Fruit fly (Drosophila melanogaster) whole organism, prepupa: ENCODE measurements around the gene CG14984.

Source experiments
- Blimp-1 ChIP-seq: fragments of 200-800 bp; sonication (Bioruptor generic); optimal IDR thresholded peaks from 3 replicates; lab custom pipeline; 2017; ENCODE audit warnings: missing biosample characterization, missing genetic modification characterization, mild to moderate bottlenecking, moderate library complexity, missing genetic modification reagents
- CG10631 ChIP-seq: fragments of 200-800 bp; sonication (Bioruptor generic); optimal IDR thresholded peaks from 2 replicates; lab custom pipeline; 2016; ENCODE audit warnings: missing biosample characterization, missing genetic modification characterization
- CG10669 ChIP-seq: fragments of 200-800 bp; sonication (Bioruptor generic); optimal IDR thresholded peaks from 3 replicates; lab custom pipeline; 2018; ENCODE audit warnings: missing biosample characterization, mild to moderate bottlenecking, missing genetic modification characterization, moderate library complexity
- CG11294 ChIP-seq: fragments of 200-800 bp; sonication (Bioruptor generic); IDR thresholded peaks from 2 replicates; pipeline ENCODE4 v1.3.6; 2022; ENCODE audit warnings: missing biosample characterization, missing genetic modification characterization
- CG11762 ChIP-seq: fragments of 200-800 bp; sonication (Bioruptor generic); optimal IDR thresholded peaks from 3 replicates; lab custom pipeline; 2016; ENCODE audit warnings: missing biosample characterization, missing genetic modification characterization; ENCODE audit not compliant: insufficient read depth
- CG11902 ChIP-seq: fragments of 200-800 bp; sonication (Bioruptor generic); optimal IDR thresholded peaks from 3 replicates; lab custom pipeline; 2016; ENCODE audit warnings: missing biosample characterization, missing genetic modification characterization
- CG15336 ChIP-seq: fragments of 200-800 bp; sonication (Bioruptor generic); IDR thresholded peaks from 2 replicates; pipeline ENCODE4 v1.3.6; 2022; ENCODE audit warnings: missing biosample characterization, missing genetic modification characterization
- CG1621 ChIP-seq: fragments of 200-800 bp; sonication (Bioruptor generic); optimal IDR thresholded peaks from 3 replicates; lab custom pipeline; 2018; ENCODE audit warnings: missing biosample characterization, mild to moderate bottlenecking, missing genetic modification characterization
- CG16779 ChIP-seq: fragments of 200-800 bp; sonication (Bioruptor generic); optimal IDR thresholded peaks from 3 replicates; lab custom pipeline; 2017; ENCODE audit warnings: missing biosample characterization, mild to moderate bottlenecking, missing genetic modification characterization
- CG3032 ChIP-seq: fragments of 200-800 bp; optimal IDR thresholded peaks from 2 replicates; lab custom pipeline; 2019; ENCODE audit warnings: missing biosample characterization, mild to moderate bottlenecking, missing genetic modification characterization, moderate library complexity
- CG31627 ChIP-seq: fragments of 200-800 bp; sonication (Bioruptor generic); optimal IDR thresholded peaks from 3 replicates; lab custom pipeline; 2016; ENCODE audit warnings: missing biosample characterization, missing genetic modification characterization
- CG32006 ChIP-seq: fragments of 200-800 bp; sonication (Bioruptor generic); optimal IDR thresholded peaks from 3 replicates; lab custom pipeline; 2017; ENCODE audit warnings: missing biosample characterization, mild to moderate bottlenecking, missing genetic modification characterization
- CG3919 ChIP-seq: fragments of 200-800 bp; sonication (Bioruptor generic); optimal IDR thresholded peaks from 3 replicates; lab custom pipeline; 2016; ENCODE audit warnings: missing biosample characterization, missing genetic modification characterization
- CG6163 ChIP-seq: fragments of 200-800 bp; sonication (Bioruptor generic); IDR thresholded peaks from 3 replicates; pipeline ENCODE4 v1.3.6; 2022; ENCODE audit warnings: missing biosample characterization, missing genetic modification characterization
- CG6276 ChIP-seq: fragments of 200-800 bp; sonication (Bioruptor generic); optimal IDR thresholded peaks from 2 replicates; lab custom pipeline; 2017; ENCODE audit warnings: missing biosample characterization, mild to moderate bottlenecking, missing genetic modification characterization
- CG6792 ChIP-seq: fragments of 200-800 bp; sonication (Bioruptor generic); optimal IDR thresholded peaks from 3 replicates; lab custom pipeline; 2016; ENCODE audit warnings: missing biosample characterization, missing genetic modification characterization
- CG6854 ChIP-seq: fragments of 200-800 bp; sonication (Bioruptor generic); optimal IDR thresholded peaks from 2 replicates; lab custom pipeline; 2017; ENCODE audit warnings: missing biosample characterization, mild to moderate bottlenecking, missing genetic modification characterization
- CG7368 ChIP-seq: fragments of 200-800 bp; sonication (Bioruptor generic); optimal IDR thresholded peaks from 3 replicates; lab custom pipeline; 2016; ENCODE audit warnings: missing biosample characterization, missing genetic modification characterization
- CG8119 ChIP-seq: fragments of 200-800 bp; sonication (Bioruptor generic); IDR thresholded peaks from 3 replicates; pipeline ENCODE4 v1.3.6; 2022; ENCODE audit warnings: missing biosample characterization, missing genetic modification characterization
- CG8632 ChIP-seq: fragments of 200-800 bp; sonication (Bioruptor generic); optimal IDR thresholded peaks from 3 replicates; lab custom pipeline; 2016; ENCODE audit warnings: missing biosample characterization, missing genetic modification characterization
- Eip75B ChIP-seq: fragments of 200-800 bp; sonication (Bioruptor generic); optimal IDR thresholded peaks from 3 replicates; lab custom pipeline; 2016; ENCODE audit warnings: missing biosample characterization, missing genetic modification characterization
- Eip78C ChIP-seq: fragments of 200-800 bp; sonication (Bioruptor generic); peaks from one replicate; lab custom pipeline; 2016; ENCODE audit warnings: missing biosample characterization, missing genetic modification characterization
- Ets21C ChIP-seq: fragments of 200-800 bp; sonication (Bioruptor generic); optimal IDR thresholded peaks from 3 replicates; lab custom pipeline; 2016; ENCODE audit warnings: missing biosample characterization, missing genetic modification characterization
- Ets96B ChIP-seq: fragments of 200-800 bp; optimal IDR thresholded peaks from 2 replicates; lab custom pipeline; 2019; ENCODE audit warnings: missing biosample characterization, mild to moderate bottlenecking, missing genetic modification characterization, moderate library complexity
- Gug ChIP-seq: fragments of 200-800 bp; sonication (Bioruptor generic); IDR thresholded peaks from 2 replicates; pipeline ENCODE4 v1.3.6; 2022; ENCODE audit warnings: missing biosample characterization, missing genetic modification characterization
- Hr39 ChIP-seq: fragments of 200-800 bp; sonication (Bioruptor generic); optimal IDR thresholded peaks from 2 replicates; lab custom pipeline; 2016; ENCODE audit warnings: missing biosample characterization, missing genetic modification characterization
- Hr4 ChIP-seq: fragments of 200-800 bp; sonication (Bioruptor generic); optimal IDR thresholded peaks from 3 replicates; lab custom pipeline; 2016; ENCODE audit warnings: missing biosample characterization, missing genetic modification characterization
- Lpt ChIP-seq: fragments of 200-800 bp; sonication (Bioruptor generic); optimal IDR thresholded peaks from 3 replicates; lab custom pipeline; 2016; ENCODE audit warnings: missing biosample characterization, missing genetic modification characterization
- Met ChIP-seq: fragments of 200-800 bp; sonication (Bioruptor generic); optimal IDR thresholded peaks from 3 replicates; lab custom pipeline; 2016; ENCODE audit warnings: missing biosample characterization, missing genetic modification characterization
- OdsH ChIP-seq: fragments of 200-800 bp; sonication (Bioruptor generic); optimal IDR thresholded peaks from 3 replicates; lab custom pipeline; 2016; ENCODE audit warnings: missing biosample characterization, missing genetic modification characterization
- Sox14 ChIP-seq: fragments of 200-800 bp; sonication (Bioruptor generic); optimal IDR thresholded peaks from 3 replicates; lab custom pipeline; 2016; ENCODE audit warnings: missing biosample characterization, missing genetic modification characterization
- achi ChIP-seq: fragments of 200-800 bp; sonication (Bioruptor generic); optimal IDR thresholded peaks from 3 replicates; lab custom pipeline; 2016; ENCODE audit warnings: missing biosample characterization, missing genetic modification characterization
- acj6 ChIP-seq: fragments of 200-800 bp; sonication (Bioruptor generic); optimal IDR thresholded peaks from 3 replicates; lab custom pipeline; 2016; ENCODE audit warnings: missing biosample characterization, missing genetic modification characterization
- cyc ChIP-seq: fragments of 200-800 bp; sonication (Bioruptor generic); optimal IDR thresholded peaks from 3 replicates; lab custom pipeline; 2016; ENCODE audit warnings: missing biosample characterization, missing genetic modification characterization
- dac ChIP-seq: fragments of 200-800 bp; sonication (Bioruptor generic); optimal IDR thresholded peaks from 2 replicates; lab custom pipeline; 2017; ENCODE audit warnings: missing biosample characterization, mild to moderate bottlenecking, missing genetic modification characterization
- eg ChIP-seq: fragments of 200-800 bp; sonication (Bioruptor generic); IDR thresholded peaks from 3 replicates; pipeline ENCODE4 v1.3.6; 2022; ENCODE audit warnings: missing biosample characterization, missing genetic modification characterization
- esn ChIP-seq: fragments of 200-800 bp; sonication (Bioruptor generic); optimal IDR thresholded peaks from 2 replicates; lab custom pipeline; 2016; ENCODE audit warnings: missing biosample characterization, mild to moderate bottlenecking, missing genetic modification characterization, moderate library complexity
- fkh ChIP-seq: fragments of 200-800 bp; sonication (Bioruptor generic); optimal IDR thresholded peaks from 3 replicates; lab custom pipeline; 2017; ENCODE audit warnings: missing biosample characterization, mild to moderate bottlenecking, missing genetic modification characterization, moderate library complexity
- pdm3 ChIP-seq: fragments of 200-800 bp; sonication (Bioruptor generic); optimal IDR thresholded peaks from 3 replicates; lab custom pipeline; 2016; ENCODE audit warnings: missing biosample characterization, missing genetic modification characterization
- salr ChIP-seq, 2 experiments: fragments of 200-800 bp; sonication (Bioruptor generic); optimal IDR thresholded peaks; 3 replicates each; lab custom pipeline; 2016 to 2018; ENCODE audit warnings: missing biosample characterization in 2 of 2, missing genetic modification characterization in 2 of 2, mild to moderate bottlenecking in 1 of 2
- spab ChIP-seq: fragments of 200-800 bp; sonication (Bioruptor generic); optimal IDR thresholded peaks from 2 replicates; lab custom pipeline; 2017; ENCODE audit warnings: missing biosample characterization, mild to moderate bottlenecking, missing genetic modification characterization, missing genetic modification reagents
- svp ChIP-seq: fragments of 200-800 bp; sonication (Bioruptor generic); peaks from one replicate; lab custom pipeline; 2016; ENCODE audit warnings: missing biosample characterization, missing genetic modification characterization

CG14984 gene

DNA sequence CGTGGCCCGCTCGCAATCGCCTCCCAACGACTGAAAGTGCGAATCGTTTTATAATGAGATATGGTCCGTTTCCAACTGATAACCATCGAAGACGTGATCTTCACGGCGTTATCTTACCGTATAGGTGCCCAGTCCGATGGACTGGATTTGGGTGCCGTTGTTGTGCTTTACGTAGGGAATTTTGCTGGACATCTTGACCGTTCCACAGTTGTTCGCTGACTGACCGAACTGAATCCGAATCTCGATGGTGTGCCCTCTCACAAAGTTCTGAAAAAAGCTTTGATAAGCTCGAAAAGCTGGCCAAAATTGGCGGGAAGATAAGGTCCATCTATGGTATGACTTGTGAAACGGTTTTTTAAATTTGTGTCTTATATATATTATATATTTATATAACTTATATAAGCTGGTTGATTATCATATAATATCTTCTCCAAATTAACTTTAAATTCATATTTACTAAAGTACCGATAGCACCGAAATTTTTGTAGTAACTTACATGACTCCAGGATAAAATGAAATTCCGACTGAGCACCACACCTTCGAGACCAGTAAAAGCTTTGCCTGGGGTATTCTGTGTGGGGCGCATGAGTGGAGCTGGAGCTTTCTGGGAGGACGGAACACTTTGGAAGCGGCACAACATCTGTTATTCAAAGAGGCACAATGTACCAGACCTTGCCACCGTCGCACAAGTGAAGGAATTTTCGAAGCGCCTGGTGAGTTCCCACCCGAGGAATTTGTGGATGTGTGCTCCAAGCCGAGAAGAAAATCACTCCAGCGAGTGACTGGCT is 9.9 kb downstream of the CG14984 start, which contains the start of the genes CG10863 and CG14982 (continued):
- no peak for TF ChIP-seq CG10631 (GFP tag; lab: Kevin White, UChicago)
- no peak for TF ChIP-seq Ets21C (GFP tag; lab: Kevin White, UChicago)
- no peak for TF ChIP-seq pdm3
- TF ChIP-seq CG6854: peak; percentile 28
- TF ChIP-seq CG6163 (GFP tag; lab: Robert Waterston, UW): no peak
- TF ChIP-seq OdsH (GFP tag; lab: Kevin White, UChicago): no peak
- TF ChIP-seq eg: peak; percentile 25; the same call in 1 of the 3 replicates
- no peak for TF ChIP-seq CG11902 (GFP tag; lab: Kevin White, UChicago)
- TF ChIP-seq salr (GFP tag; optimal IDR thresholded peaks at IDR 0.05; lab: Kevin White, UChicago): no peak
- TF ChIP-seq CG15336 (GFP tag; lab: Robert Waterston, UW): no peak
- no peak for TF ChIP-seq CG32006 (GFP tag; lab: Kevin White, UChicago)
- TF ChIP-seq CG11762: no peak
- no peak for TF ChIP-seq fkh
- TF ChIP-seq dac (GFP tag; lab: Kevin White, UChicago): no peak
- TF ChIP-seq Lpt (GFP tag; lab: Kevin White, UChicago): no peak
- TF ChIP-seq CG3032: no peak
- TF ChIP-seq Met (GFP tag; lab: Kevin White, UChicago): no peak
- no peak for TF ChIP-seq CG10669
- no peak for TF ChIP-seq CG6276
- TF ChIP-seq cyc (GFP tag; lab: Kevin White, UChicago): no peak

- TF ChIP-seq Gug (GFP tag; lab: Robert Waterston, UW) (peak; percentile 33; the same call in 1 of the 2 replicates), Hr39 (GFP tag; lab: Kevin White, UChicago) (no peak), CG6163 (GFP tag; lab: Robert Waterston, UW) (peak; percentile 52; the same call in 2 of the 3 replicates), Blimp-1 (GFP tag; lab: Kevin White, UChicago) (no peak), Hr4 (GFP tag; lab: Kevin White, UChicago) (peak; percentile 46), CG11294 (0 out of 2 replicates have a peak, but pooled peaks have one; percentile 8), achi (GFP tag; lab: Kevin White, UChicago) (no peak), eg (peak; percentile 70; the same call in 2 of the 3 replicates), CG6854 (no peak), Eip75B (GFP tag; lab: Kevin White, UChicago) (no peak), spab (GFP tag; lab: Kevin White, UChicago) (no peak), Eip78C (GFP tag; lab: Kevin White, UChicago) (peak; percentile 81), CG11902 (GFP tag; lab: Kevin White, UChicago) (no peak), CG1621 (tag; lab: Kevin White, UChicago) (no peak), CG8632 (no peak), CG16779 (no peak), svp (peak; percentile 10), CG31627 (GFP tag; lab: Kevin White, UChicago) (no peak), CG8119 (no peak; the same call in 2 of the 3 replicates), CG15336 (GFP tag; lab: Robert Waterston, UW) (peak; percentile 36; the same call in 1 of the 2 replicates), CG7368 (GFP tag; lab: Kevin White, UChicago) (no peak), cyc (GFP tag; lab: Kevin White, UChicago) (no peak), esn (GFP tag; lab: Kevin White, UChicago) (no peak), CG11762 (no peak), CG10631 (GFP tag; lab: Kevin White, UChicago) (no peak), acj6 (GFP tag; lab: Kevin White, UChicago) (no peak), dac (GFP tag; lab: Kevin White, UChicago) (no peak), Ets96B (peak; percentile 16), OdsH (GFP tag; lab: Kevin White, UChicago) (no peak), fkh (no peak), CG6792 (no peak), CG3919 (peak; percentile 9), Sox14 (GFP tag; lab: Kevin White, UChicago) (no peak)
Observed at dm6 chr3L:3940075-3940819, 12.1 kb downstream of the CG14984 start, which contains the start of gene CG12766. TSS of gene CG12766 (minus strand) at chr3L:3940125.
